Fruit fly (Drosophila melanogaster) whole organism, adult: ENCODE data around the gene Tpst.
A peak's percentile ranks its signal among the peaks of the same experiment; 100 is the strongest.

Experiments used
- CG11617 ChIP-seq: fragments of 200-800 bp; sonication (Bioruptor generic); optimal IDR thresholded peaks from 2 replicates; lab custom pipeline; 2017; ENCODE audit warnings: mild to moderate bottlenecking, missing biosample characterization, missing genetic modification reagents, missing genetic modification characterization
- CG12768 ChIP-seq: fragments of 200-800 bp; sonication (Bioruptor generic); optimal IDR thresholded peaks from 2 replicates; lab custom pipeline; 2017; ENCODE audit warnings: missing biosample characterization, missing genetic modification characterization, mild to moderate bottlenecking, moderate library complexity, missing genetic modification reagents
- CG14711 ChIP-seq: fragments of 200-800 bp; sonication (Bioruptor generic); optimal IDR thresholded peaks from 2 replicates; lab custom pipeline; 2018; ENCODE audit warnings: missing biosample characterization, mild to moderate bottlenecking, missing genetic modification characterization, moderate library complexity
- CG1620 ChIP-seq: fragments of 200-800 bp; sonication (Bioruptor generic); optimal IDR thresholded peaks from 2 replicates; lab custom pipeline; 2016; ENCODE audit warnings: missing biosample characterization, missing genetic modification characterization
- CG33017 ChIP-seq: fragments of 200-800 bp; sonication (Bioruptor generic); optimal IDR thresholded peaks from 2 replicates; lab custom pipeline; 2018; ENCODE audit warnings: missing biosample characterization, mild to moderate bottlenecking, missing genetic modification characterization, moderate library complexity
- CG5204 ChIP-seq: fragments of 200-800 bp; sonication (Bioruptor generic); optimal IDR thresholded peaks from 2 replicates; lab custom pipeline; 2016; ENCODE audit warnings: missing biosample characterization, missing genetic modification characterization
- CG7045 ChIP-seq: fragments of 200-800 bp; sonication (Bioruptor generic); optimal IDR thresholded peaks from 2 replicates; lab custom pipeline; 2017; ENCODE audit warnings: missing biosample characterization, mild to moderate bottlenecking, missing genetic modification characterization
- CG7101 ChIP-seq: fragments of 200-800 bp; sonication (Bioruptor generic); optimal IDR thresholded peaks from 2 replicates; lab custom pipeline; 2018; ENCODE audit warnings: missing biosample characterization, mild to moderate bottlenecking, missing genetic modification characterization, moderate library complexity
- Clk ChIP-seq: fragments of 200-800 bp; sonication (Bioruptor generic); optimal IDR thresholded peaks from 2 replicates; lab custom pipeline; 2017; ENCODE audit warnings: missing biosample characterization, missing genetic modification characterization
- Crg-1 ChIP-seq: fragments of 200-800 bp; sonication (Bioruptor generic); optimal IDR thresholded peaks from 2 replicates; lab custom pipeline; 2016; ENCODE audit warnings: missing biosample characterization, missing genetic modification characterization
- Hr96 ChIP-seq: fragments of 200-800 bp; sonication (Bioruptor generic); optimal IDR thresholded peaks from 2 replicates; lab custom pipeline; 2016; ENCODE audit warnings: missing biosample characterization, missing genetic modification characterization
- Mnt ChIP-seq: fragments of 200-800 bp; sonication (Bioruptor generic); optimal IDR thresholded peaks from 2 replicates; lab custom pipeline; 2016; ENCODE audit warnings: missing biosample characterization, mild to moderate bottlenecking, missing genetic modification characterization
- bab1 ChIP-seq: fragments of 200-800 bp; sonication (Bioruptor generic); optimal IDR thresholded peaks from 3 replicates; lab custom pipeline; 2019; ENCODE audit warnings: missing biosample characterization, mild to moderate bottlenecking, missing genetic modification characterization, moderate library complexity
- cic ChIP-seq: fragments of 200-800 bp; sonication (Bioruptor generic); optimal IDR thresholded peaks from 2 replicates; lab custom pipeline; 2017; ENCODE audit warnings: missing biosample characterization, mild to moderate bottlenecking, missing genetic modification characterization, moderate library complexity
- cnc ChIP-seq, 2 experiments: fragments of >200 bp; optimal IDR thresholded peaks; 2 replicates each; lab custom pipeline; 2017
- kay ChIP-seq: fragments of 200-800 bp; sonication (Bioruptor generic); peaks from one replicate; lab custom pipeline; 2016; ENCODE audit warnings: missing biosample characterization, missing genetic modification characterization, borderline replicate concordance
- ovo ChIP-seq: fragments of 200-800 bp; sonication (Bioruptor generic); optimal IDR thresholded peaks from 2 replicates; lab custom pipeline; 2016; ENCODE audit warnings: missing biosample characterization, missing genetic modification characterization
- pad ChIP-seq: fragments of 200-800 bp; sonication (Bioruptor generic); optimal IDR thresholded peaks from 3 replicates; lab custom pipeline; 2017; ENCODE audit warnings: missing biosample characterization, missing genetic modification characterization, mild to moderate bottlenecking, moderate library complexity, missing genetic modification reagents
- tj ChIP-seq: fragments of 200-800 bp; sonication (Bioruptor generic); optimal IDR thresholded peaks from 3 replicates; lab custom pipeline; 2017; ENCODE audit warnings: missing biosample characterization, mild to moderate bottlenecking, missing genetic modification characterization, moderate library complexity
- toe ChIP-seq: fragments of 200-800 bp; sonication (Bioruptor generic); optimal IDR thresholded peaks from 2 replicates; lab custom pipeline; 2016; ENCODE audit warnings: missing biosample characterization, missing genetic modification characterization

The Tpst gene

dm6 chrX:13605942-13606491 lies 42.4 kb downstream of the Tpst start:
- TF ChIP-seq cic: no peak
- TF ChIP-seq bab1: peak; percentile 39

- TF ChIP-seq bab1 (peak; percentile 5), cnc (optimal IDR thresholded peaks at IDR 0.05; lab: Kevin White, UChicago) (no peak)
These were observed 48.3 kb downstream of the Tpst start, which contains the start of the genes Ndc80 and BthD for dm6 chrX:13611884-13612283. TSS of gene Ndc80 (minus strand) at chrX:13612062. TSS of gene BthD (plus strand) at chrX:13612131.

DNA sequence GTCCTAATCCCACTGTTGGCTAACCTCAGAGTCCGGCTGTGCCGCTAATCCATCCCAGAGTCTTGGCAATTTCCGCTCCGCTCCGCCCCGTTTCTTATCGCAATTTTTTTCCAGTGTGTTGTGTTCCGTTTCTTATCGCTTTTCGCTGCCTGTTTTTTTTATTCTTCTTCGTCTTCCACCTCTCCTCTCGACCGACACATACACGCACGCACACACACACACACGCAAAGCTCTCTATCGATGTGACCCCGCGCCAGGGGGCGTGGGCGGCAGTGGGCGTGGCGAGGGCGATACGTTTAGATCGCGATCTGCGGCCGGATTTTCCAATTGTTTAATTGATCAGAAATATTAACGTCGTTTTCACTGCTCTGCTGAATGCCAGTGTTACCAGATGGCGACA lies 52.4 kb downstream of the Tpst start:
- TF ChIP-seq Clk (GFP tag; lab: Kevin White, UChicago) (no peak), Mnt (GFP tag; lab: Kevin White, UChicago) (peak; percentile 10)

dm6 chrX:13616417-13617050 lies 52.9 kb downstream of the Tpst start, which contains the start of the genes tth and Tango2:
TSS of gene tth (minus strand) at chrX:13616586.
TSS of gene Tango2 (plus strand) at chrX:13616989.
- TF ChIP-seq CG33017 (tag; lab: Kevin White, UChicago): peak; percentile 77
- no peak for TF ChIP-seq Hr96 (GFP tag; lab: Kevin White, UChicago)
- peak; percentile 6 for TF ChIP-seq CG12768 (GFP tag; lab: Kevin White, UChicago)
- TF ChIP-seq CG11617 (GFP tag; lab: Kevin White, UChicago): peak; percentile 90
- TF ChIP-seq kay (GFP tag; lab: Kevin White, UChicago): no peak
- peak; percentile 93 for TF ChIP-seq CG7101 (tag; lab: Kevin White, UChicago)
- peak; percentile 73 for TF ChIP-seq tj (GFP tag; lab: Kevin White, UChicago)
- TF ChIP-seq CG5204 (GFP tag; lab: Kevin White, UChicago): no peak
- no peak for TF ChIP-seq cic
- TF ChIP-seq CG1620 (GFP tag; lab: Kevin White, UChicago): peak; percentile 95
- peak; percentile 77 for TF ChIP-seq toe (GFP tag; lab: Kevin White, UChicago)
- TF ChIP-seq CG14711 (tag; lab: Kevin White, UChicago): peak; percentile 85
- TF ChIP-seq ovo (GFP tag; lab: Kevin White, UChicago): peak; percentile 69
- TF ChIP-seq bab1: peak; percentile 92
- TF ChIP-seq Mnt (GFP tag; lab: Kevin White, UChicago): peak; percentile 75
- peak; percentile 82 for TF ChIP-seq Crg-1
- peak; percentile 64 for TF ChIP-seq pad (GFP tag; lab: Kevin White, UChicago)
- TF ChIP-seq cnc (optimal IDR thresholded peaks at IDR 0.05; lab: Kevin White, UChicago): no peak
- no peak for TF ChIP-seq Clk (GFP tag; lab: Kevin White, UChicago)
- peak; percentile 8 for TF ChIP-seq CG7045 (GFP tag; lab: Kevin White, UChicago)

- peak; percentile 39 for TF ChIP-seq CG11617 (GFP tag; lab: Kevin White, UChicago)
- peak; percentile 4 for TF ChIP-seq bab1
- TF ChIP-seq CG14711 (tag; lab: Kevin White, UChicago): no peak
- TF ChIP-seq ovo (GFP tag; lab: Kevin White, UChicago): peak; percentile 50
- no peak for TF ChIP-seq CG12768 (GFP tag; lab: Kevin White, UChicago)
- TF ChIP-seq Hr96 (GFP tag; lab: Kevin White, UChicago): no peak
- TF ChIP-seq cic: peak; percentile 16
- peak; percentile 96 for TF ChIP-seq Mnt (GFP tag; lab: Kevin White, UChicago)
- no peak for TF ChIP-seq CG7045 (GFP tag; lab: Kevin White, UChicago)
- peak; percentile 94 for TF ChIP-seq pad (GFP tag; lab: Kevin White, UChicago)
These were observed 60.9 kb downstream of the Tpst start, which contains the start of the genes CG2691 and NFAT for dm6 chrX:13624334-13625079. TSS of gene CG2691 (minus strand) at chrX:13624408. TSS of gene NFAT (plus strand) at chrX:13624745.

dm6 chrX:13625080-13625723 lies 61.6 kb downstream of the Tpst start:
- peak; percentile 67 for TF ChIP-seq tj (GFP tag; lab: Kevin White, UChicago)
- TF ChIP-seq CG12768 (GFP tag; lab: Kevin White, UChicago): no peak
- peak; percentile 29 for TF ChIP-seq ovo (GFP tag; lab: Kevin White, UChicago)
- TF ChIP-seq CG11617 (GFP tag; lab: Kevin White, UChicago): no peak
- no peak for TF ChIP-seq CG5204 (GFP tag; lab: Kevin White, UChicago)
- peak; percentile 63 for TF ChIP-seq pad (GFP tag; lab: Kevin White, UChicago)
- no peak for TF ChIP-seq CG7045 (GFP tag; lab: Kevin White, UChicago)
